Fruit fly (Drosophila melanogaster): Measurements from ENCODE around the gene Cpr65Ax1.

DNA sequence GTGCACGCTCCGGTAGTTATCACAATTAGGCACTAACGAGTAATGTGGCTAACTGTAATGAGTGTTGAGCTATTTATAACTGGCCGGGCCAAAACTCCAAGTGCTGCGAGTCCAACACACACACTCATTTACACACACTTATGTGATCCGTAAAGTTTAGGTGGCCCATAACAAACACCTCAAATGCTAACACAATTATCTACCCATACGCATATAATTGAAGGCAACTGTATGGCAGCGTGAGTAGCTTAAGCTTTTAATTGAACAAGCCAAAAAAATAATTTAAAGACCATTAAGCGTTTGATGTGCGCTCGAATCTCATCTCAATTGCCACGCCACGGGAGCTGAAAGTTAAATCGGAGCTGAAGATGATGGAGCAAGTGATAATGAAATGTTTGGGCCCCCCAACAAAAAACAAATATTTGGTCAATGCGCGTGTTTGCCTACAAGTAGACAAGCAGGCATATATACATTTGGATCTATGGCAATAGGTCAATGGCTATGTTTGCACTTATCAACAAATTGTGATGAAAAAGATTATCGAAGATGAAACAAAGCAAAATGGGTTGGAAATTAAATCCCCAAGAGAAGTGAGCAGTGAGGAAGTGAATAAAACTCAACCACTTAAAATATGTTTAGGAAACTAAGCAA, 7.7 kb downstream of the Cpr65Ax1 start, which contains the start of gene Cpr65Av:
- TF ChIP-seq HLH106 (tag; optimal IDR thresholded peaks at IDR 0.05) = no peak
- TF ChIP-seq dsf (GFP tag; optimal IDR thresholded peaks at IDR 0.05; ENCODE audit: borderline replicate concordance) = no peak
- TF ChIP-seq Vsx2 (GFP tag; optimal IDR thresholded peaks at IDR 0.05; ENCODE audit: partially characterized antibody) = no peak
- TF ChIP-seq CrebA (GFP tag; optimal IDR thresholded peaks at IDR 0.05; ENCODE audit: borderline replicate concordance) = no peak
- TF ChIP-seq Hr78 (GFP tag; optimal IDR thresholded peaks at IDR 0.05) = no peak
- TF ChIP-seq br (GFP tag; optimal IDR thresholded peaks at IDR 0.05) = no peak
- TF ChIP-seq tai (GFP tag; optimal IDR thresholded peaks at IDR 0.05) = no peak
- TF ChIP-seq lola (GFP tag; optimal IDR thresholded peaks at IDR 0.05) = no peak
- no peak for TF ChIP-seq h (GFP tag; optimal IDR thresholded peaks at IDR 0.05)
